Worm (Caenorhabditis elegans) whole organism, early embryonic: ENCODE results near the gene acl-4.

Experiments
- B0310.2 ChIP-seq: sonication (generic microtip); optimal IDR thresholded peaks from 2 replicates; lab custom pipeline; 2016; ENCODE audit warnings: mild to moderate bottlenecking, missing genetic modification characterization, missing compliant biosample characterization
- F13C5.2 ChIP-seq: sonication (generic microtip); optimal IDR thresholded peaks from 2 replicates; lab custom pipeline; 2017; ENCODE audit warnings: mild to moderate bottlenecking, missing genetic modification characterization, inconsistent platforms, missing compliant biosample characterization
- aly-1 ChIP-seq: sonication (generic microtip); optimal IDR thresholded peaks from 2 replicates; lab custom pipeline; 2016; ENCODE audit warnings: missing genetic modification characterization, missing compliant biosample characterization
- ama-1 ChIP-seq: fragments of 150-350 bp; optimal IDR thresholded peaks from 2 replicates; lab custom pipeline; 2014
- ceh-13 ChIP-seq: fragments of 200-800 bp; sonication (Bioruptor generic); optimal IDR thresholded peaks from 2 replicates; lab custom pipeline; 2018; ENCODE audit warnings: mild to moderate bottlenecking, missing genetic modification characterization, missing compliant biosample characterization
- ceh-36 ChIP-seq: sonication (generic microtip); optimal IDR thresholded peaks from 2 replicates; lab custom pipeline; 2016; ENCODE audit warnings: missing genetic modification characterization, inconsistent platforms, missing compliant biosample characterization
- ets-7 ChIP-seq: sonication (generic microtip); optimal IDR thresholded peaks from 2 replicates; lab custom pipeline; 2016; ENCODE audit warnings: missing genotype, missing genetic modification characterization, missing compliant biosample characterization
- flt-1 ChIP-seq: fragments of 200-800 bp; sonication (Bioruptor generic); IDR thresholded peaks from 2 replicates; pipeline ENCODE4 v1.3.6; 2022; ENCODE audit warnings: missing genetic modification characterization, missing compliant biosample characterization
- hmbx-1 ChIP-seq: sonication (generic microtip); optimal IDR thresholded peaks from 2 replicates; lab custom pipeline; 2016; ENCODE audit warnings: mild to moderate bottlenecking, missing genetic modification characterization, missing compliant biosample characterization
- hmg-4 ChIP-seq: fragments of 200-800 bp; sonication (Bioruptor generic); optimal IDR thresholded peaks from 2 replicates; lab custom pipeline; 2018; ENCODE audit warnings: mild to moderate bottlenecking, missing genetic modification characterization, missing compliant biosample characterization
- hnd-1 ChIP-seq: sonication (generic microtip); optimal IDR thresholded peaks from 2 replicates; lab custom pipeline; 2016; ENCODE audit warnings: missing genetic modification characterization, missing compliant biosample characterization
- pes-1 ChIP-seq: fragments of 200-800 bp; sonication (Bioruptor generic); IDR thresholded peaks from 2 replicates; pipeline ENCODE4 v1.3.6; 2022; ENCODE audit warnings: missing genetic modification reagents, missing genetic modification characterization, missing compliant biosample characterization
- scrt-1 ChIP-seq: fragments of 200-800 bp; sonication (Bioruptor generic); IDR thresholded peaks from 2 replicates; pipeline ENCODE4 v1.3.6; 2022; ENCODE audit warnings: missing genetic modification characterization, missing compliant biosample characterization
- sea-1 ChIP-seq: fragments of 200-800 bp; sonication (Bioruptor generic); conservative IDR thresholded peaks from 2 replicates; pipeline ENCODE4 v1.3.6; 2022; ENCODE audit warnings: missing genetic modification characterization, missing compliant biosample characterization
- tbx-11 ChIP-seq: fragments of 200-800 bp; sonication (Bioruptor generic); IDR thresholded peaks from 2 replicates; pipeline ENCODE4 v1.3.6; 2022; ENCODE audit warnings: missing genetic modification characterization, missing compliant biosample characterization
- tbx-37 ChIP-seq: fragments of 200-800 bp; sonication (Bioruptor generic); conservative IDR thresholded peaks from 2 replicates; pipeline ENCODE4 v1.3.6; 2022; ENCODE audit warnings: missing genetic modification reagents, missing genetic modification characterization, missing compliant biosample characterization
- tra-4 ChIP-seq: sonication (generic microtip); optimal IDR thresholded peaks from 2 replicates; lab custom pipeline; 2017; ENCODE audit warnings: missing genetic modification characterization, missing compliant biosample characterization

acl-4 gene

ce11 chrX:2089434-2089833 is 19.2 kb upstream of the acl-4 start, which contains the start of gene lsy-2:
Gene lsy-2 (plus strand): TSS chrX:2089704.
- TF ChIP-seq hmg-4 (GFP tag; lab: Kevin White, UChicago) (no peak), aly-1 (tag; lab: Kevin White, UChicago) (no peak)

- TF ChIP-seq ets-7 (tag; lab: Kevin White, UChicago) (no peak), sea-1 (GFP tag; lab: Robert Waterston, UW) (no peak), aly-1 (tag; lab: Kevin White, UChicago) (no peak), hnd-1 (tag; lab: Kevin White, UChicago) (no peak), pes-1 (GFP tag; lab: Robert Waterston, UW) (no peak), hmg-4 (GFP tag; lab: Kevin White, UChicago) (no peak)
Observed at ce11 chrX:2087716-2088115, 17.5 kb upstream of the acl-4 start.

- TF ChIP-seq tbx-37 (GFP tag; lab: Robert Waterston, UW) (no peak), F13C5.2 (tag; lab: Kevin White, UChicago) (no peak), aly-1 (tag; lab: Kevin White, UChicago) (no peak)
Observed at ce11 chrX:2085494-2085893, 15.2 kb upstream of the acl-4 start.

ce11 chrX:2084988-2085387 is 14.7 kb upstream of the acl-4 start, which contains the start of gene F49H12.2:
Gene F49H12.2 (plus strand): TSS chrX:2085288.
- TF ChIP-seq tbx-37 (GFP tag; lab: Robert Waterston, UW), result no peak
- no peak for TF ChIP-seq hnd-1 (tag; lab: Kevin White, UChicago)
- TF ChIP-seq ets-7 (tag; lab: Kevin White, UChicago), result no peak
- TF ChIP-seq pes-1 (GFP tag; lab: Robert Waterston, UW), result no peak
- TF ChIP-seq scrt-1 (GFP tag; lab: Robert Waterston, UW), result no peak
- TF ChIP-seq hmbx-1 (tag; lab: Kevin White, UChicago), result no peak
- no peak for TF ChIP-seq ama-1 (lab: Kevin White, UChicago)
- no peak for TF ChIP-seq ceh-13 (GFP tag; lab: Kevin White, UChicago)
- TF ChIP-seq flt-1, result no peak
- TF ChIP-seq ceh-36 (tag; lab: Kevin White, UChicago), result no peak
- no peak for TF ChIP-seq aly-1 (tag; lab: Kevin White, UChicago)
- TF ChIP-seq F13C5.2 (tag; lab: Kevin White, UChicago), result no peak
- no peak for TF ChIP-seq B0310.2
- TF ChIP-seq hmg-4 (GFP tag; lab: Kevin White, UChicago), result no peak
- TF ChIP-seq tbx-11 (GFP tag; lab: Robert Waterston, UW), result no peak
- TF ChIP-seq tra-4 (tag; lab: Kevin White, UChicago), result no peak
- no peak for TF ChIP-seq sea-1 (GFP tag; lab: Robert Waterston, UW)

- no peak for TF ChIP-seq hmg-4 (GFP tag; lab: Kevin White, UChicago)
- TF ChIP-seq F13C5.2 (tag; lab: Kevin White, UChicago), result no peak
- TF ChIP-seq hnd-1 (tag; lab: Kevin White, UChicago), result no peak
- TF ChIP-seq hmbx-1 (tag; lab: Kevin White, UChicago), result no peak
- TF ChIP-seq sea-1 (GFP tag; lab: Robert Waterston, UW), result no peak
- no peak for TF ChIP-seq B0310.2
- no peak for TF ChIP-seq ama-1 (lab: Kevin White, UChicago)
- TF ChIP-seq pes-1 (GFP tag; lab: Robert Waterston, UW), result no peak
- TF ChIP-seq aly-1 (tag; lab: Kevin White, UChicago), result no peak
- TF ChIP-seq tra-4 (tag; lab: Kevin White, UChicago), result no peak
- TF ChIP-seq ets-7 (tag; lab: Kevin White, UChicago), result no peak
- no peak for TF ChIP-seq tbx-11 (GFP tag; lab: Robert Waterston, UW)
Observed at ce11 chrX:2084019-2084418, 13.8 kb upstream of the acl-4 start, which contains the start of gene F49H12.3. Gene F49H12.3 (plus strand): TSS chrX:2084375.

- no peak for TF ChIP-seq tbx-11 (GFP tag; lab: Robert Waterston, UW)
- TF ChIP-seq ceh-13 (GFP tag; lab: Kevin White, UChicago), result no peak
- no peak for TF ChIP-seq ets-7 (tag; lab: Kevin White, UChicago)
- no peak for TF ChIP-seq tra-4 (tag; lab: Kevin White, UChicago)
- no peak for TF ChIP-seq aly-1 (tag; lab: Kevin White, UChicago)
- no peak for TF ChIP-seq scrt-1 (GFP tag; lab: Robert Waterston, UW)
- TF ChIP-seq tbx-37 (GFP tag; lab: Robert Waterston, UW), result no peak
- TF ChIP-seq hnd-1 (tag; lab: Kevin White, UChicago), result no peak
- no peak for TF ChIP-seq pes-1 (GFP tag; lab: Robert Waterston, UW)
- TF ChIP-seq hmbx-1 (tag; lab: Kevin White, UChicago), result no peak
- TF ChIP-seq sea-1 (GFP tag; lab: Robert Waterston, UW), result no peak
- no peak for TF ChIP-seq hmg-4 (GFP tag; lab: Kevin White, UChicago)
- no peak for TF ChIP-seq flt-1
- no peak for TF ChIP-seq ceh-36 (tag; lab: Kevin White, UChicago)
- TF ChIP-seq F13C5.2 (tag; lab: Kevin White, UChicago), result no peak
Observed at ce11 chrX:2079536-2079935, 9.3 kb upstream of the acl-4 start, which contains the start of gene F49H12.4. Gene F49H12.4 (plus strand): TSS chrX:2079836.

- no peak for TF ChIP-seq hnd-1 (tag; lab: Kevin White, UChicago)
- TF ChIP-seq ceh-36 (tag; lab: Kevin White, UChicago), result no peak
- no peak for TF ChIP-seq aly-1 (tag; lab: Kevin White, UChicago)
- no peak for TF ChIP-seq hmg-4 (GFP tag; lab: Kevin White, UChicago)
- no peak for TF ChIP-seq scrt-1 (GFP tag; lab: Robert Waterston, UW)
- no peak for TF ChIP-seq sea-1 (GFP tag; lab: Robert Waterston, UW)
- TF ChIP-seq tbx-11 (GFP tag; lab: Robert Waterston, UW), result no peak
- no peak for TF ChIP-seq tra-4 (tag; lab: Kevin White, UChicago)
- no peak for TF ChIP-seq ets-7 (tag; lab: Kevin White, UChicago)
- TF ChIP-seq flt-1, result no peak
- TF ChIP-seq ceh-13 (GFP tag; lab: Kevin White, UChicago), result no peak
Observed at ce11 chrX:2078822-2079221, 8.6 kb upstream of the acl-4 start.
